Fruit fly (Drosophila melanogaster): ENCODE measurements around the gene Est-Q.

Gene Est-Q

DNA sequence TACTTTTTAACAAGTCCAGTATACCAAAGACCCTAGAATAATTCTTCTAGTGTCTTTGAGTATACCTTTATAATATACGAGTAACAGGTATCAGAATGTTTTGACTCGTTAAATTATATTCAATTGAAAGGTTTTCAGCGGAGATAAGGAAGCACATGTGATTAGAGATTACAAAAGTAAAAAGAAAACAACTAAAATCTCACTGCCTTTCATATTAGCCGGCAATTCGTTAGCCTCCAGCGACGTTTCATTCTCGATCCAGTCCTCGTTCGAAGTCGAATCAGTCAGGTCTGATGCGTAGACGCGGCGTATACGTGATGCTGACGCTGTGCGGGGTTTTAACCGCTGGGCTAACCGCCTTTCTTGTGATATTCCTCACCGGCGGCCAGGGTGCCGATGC lies at the start of gene Est-Q:
Gene Est-Q (plus strand): TSS at position 250 of the 400 bp plus-strand sequence.
- no peak for TF ChIP-seq CG17801 (GFP tag; optimal IDR thresholded peaks at IDR 0.05; ENCODE audit: partially characterized antibody)

DNA sequence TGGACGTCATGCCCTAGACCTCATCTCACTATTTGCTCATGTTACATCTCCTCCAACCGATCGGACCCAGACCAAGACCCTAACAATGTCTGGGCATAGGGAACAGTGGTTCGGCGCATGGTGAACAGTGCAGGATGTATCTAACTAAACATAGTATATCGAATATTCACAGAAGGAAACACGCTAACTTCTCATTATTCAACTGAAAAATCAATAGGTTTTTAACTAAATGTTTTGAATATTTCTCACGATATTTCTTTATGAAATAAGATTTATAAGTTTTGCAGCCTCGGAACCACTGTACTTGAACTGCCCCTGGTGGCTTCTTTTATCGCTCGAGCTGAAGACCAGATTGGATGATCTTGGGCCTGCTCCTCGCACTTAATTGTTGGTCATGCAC lies 47.6 kb upstream of the Est-Q start:
- no peak for TF ChIP-seq CG17801 (GFP tag; optimal IDR thresholded peaks at IDR 0.05; ENCODE audit: partially characterized antibody)

DNA sequence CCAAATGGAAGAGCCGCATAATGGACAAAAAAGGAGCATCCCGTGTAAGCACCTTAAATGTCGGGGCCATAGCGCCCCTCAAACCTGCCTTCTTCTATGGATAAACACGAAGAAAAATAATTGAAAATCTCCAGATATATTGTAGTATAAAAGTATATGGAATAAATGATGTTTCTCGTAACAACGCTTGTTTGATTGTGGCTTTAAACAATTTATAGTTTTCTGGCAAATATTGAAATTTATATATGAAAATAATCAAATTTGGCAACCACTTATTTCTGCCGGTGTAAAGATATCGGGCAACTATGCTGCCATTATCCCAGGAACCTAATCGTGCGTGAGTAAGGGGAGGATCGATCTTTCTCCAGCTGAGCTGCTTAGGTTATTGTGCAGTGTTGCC lies 46.0 kb upstream of the Est-Q start:
- TF ChIP-seq CG17801 (GFP tag; optimal IDR thresholded peaks at IDR 0.05; ENCODE audit: partially characterized antibody): no peak

DNA sequence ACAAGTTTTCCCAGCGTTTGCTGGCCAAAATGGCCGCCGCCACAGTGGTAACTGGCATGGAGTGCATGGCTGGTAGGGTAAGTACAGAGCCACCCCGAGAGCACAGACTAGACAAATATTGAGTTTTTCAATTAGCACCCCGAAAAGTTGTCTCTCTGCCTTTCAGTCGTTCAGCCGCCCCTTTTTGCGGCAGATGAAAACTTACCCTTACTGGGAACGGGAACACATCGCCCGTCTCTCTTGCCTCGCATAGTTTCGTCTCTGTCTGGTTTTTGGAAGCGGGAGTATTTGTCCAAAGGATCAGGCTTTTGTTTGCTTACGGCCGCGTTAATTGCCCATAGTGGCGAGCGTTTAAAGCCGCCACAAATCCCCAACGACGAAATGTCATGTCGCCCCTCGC lies 42.5 kb upstream of the Est-Q start:
- no peak for TF ChIP-seq CG17801 (GFP tag; optimal IDR thresholded peaks at IDR 0.05; ENCODE audit: partially characterized antibody)

DNA sequence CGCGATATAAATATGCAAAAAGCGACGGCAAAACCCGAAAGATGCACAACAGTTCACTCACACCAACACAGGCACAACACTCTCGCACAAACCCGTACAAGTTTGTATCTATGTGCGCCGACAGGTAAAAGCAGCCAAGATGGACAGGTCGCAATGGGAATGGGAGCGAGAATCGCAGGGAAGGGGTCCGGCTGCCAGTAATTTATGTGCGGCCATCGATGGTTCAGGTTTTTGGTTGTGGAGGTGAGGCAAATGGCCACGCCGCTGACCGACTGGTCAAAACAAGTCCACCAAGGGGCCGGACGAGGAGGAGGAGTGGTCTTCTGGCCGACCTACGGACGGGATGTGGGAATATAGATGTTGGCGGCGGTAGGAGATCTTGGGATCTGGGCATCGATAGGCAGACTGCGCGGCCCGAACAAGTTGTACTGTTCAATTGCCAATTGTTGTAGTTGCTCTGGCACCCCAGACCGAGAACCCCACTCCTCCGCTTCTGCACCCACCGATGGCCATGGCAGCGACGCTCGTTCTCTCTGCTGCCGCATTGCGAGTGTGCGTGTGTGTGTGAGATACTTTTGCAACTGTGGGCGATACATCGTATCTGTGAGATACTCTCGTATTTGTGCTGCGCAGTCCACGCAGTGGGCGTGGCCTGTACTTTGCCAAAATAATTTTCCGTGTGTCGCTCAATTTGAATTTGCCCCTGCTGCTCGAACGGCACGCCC lies 40.9 kb upstream of the Est-Q start:
- no peak for TF ChIP-seq CG17801 (GFP tag; optimal IDR thresholded peaks at IDR 0.05; ENCODE audit: partially characterized antibody)

DNA sequence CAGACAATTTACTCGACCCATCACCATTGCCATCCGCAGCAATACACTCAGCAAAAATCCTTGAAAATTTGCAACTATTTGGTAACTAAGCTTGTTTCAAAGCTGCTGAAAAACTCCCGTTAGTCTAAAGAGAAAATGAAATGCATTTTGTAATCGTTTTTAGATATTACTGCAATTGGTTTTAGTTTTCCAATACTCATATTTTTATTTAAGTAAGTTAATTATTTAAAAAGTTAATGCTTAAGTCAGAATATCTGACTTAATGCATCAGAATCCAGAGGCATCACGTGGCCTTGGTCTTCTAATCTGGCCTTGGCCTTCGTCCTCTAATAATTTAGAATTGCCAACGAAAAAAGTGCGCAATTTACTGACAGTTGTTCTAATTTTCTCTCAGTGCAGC lies 38.4 kb upstream of the Est-Q start:
- no peak for TF ChIP-seq CG17801 (GFP tag; optimal IDR thresholded peaks at IDR 0.05; ENCODE audit: partially characterized antibody)

DNA sequence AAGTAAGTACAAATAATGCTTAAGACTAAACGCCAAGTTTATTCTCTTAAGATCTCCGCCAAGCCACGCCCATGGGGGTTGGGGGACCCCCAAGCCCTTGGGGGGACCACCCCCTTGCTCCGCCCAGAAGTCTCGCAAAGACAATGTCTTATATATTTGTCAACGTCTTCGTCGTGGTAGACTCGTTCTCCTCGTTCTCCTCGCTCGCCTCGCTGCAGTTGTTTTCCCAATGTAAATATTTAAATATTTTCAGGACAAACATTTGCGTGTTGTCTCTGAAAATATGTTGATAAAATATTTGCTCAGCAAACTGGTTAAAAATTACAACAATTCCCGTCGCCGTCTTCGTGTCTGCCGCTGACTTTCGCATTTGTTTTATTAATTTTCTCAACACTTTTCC lies 37.0 kb upstream of the Est-Q start:
- TF ChIP-seq CG17801 (GFP tag; optimal IDR thresholded peaks at IDR 0.05; ENCODE audit: partially characterized antibody): no peak

DNA sequence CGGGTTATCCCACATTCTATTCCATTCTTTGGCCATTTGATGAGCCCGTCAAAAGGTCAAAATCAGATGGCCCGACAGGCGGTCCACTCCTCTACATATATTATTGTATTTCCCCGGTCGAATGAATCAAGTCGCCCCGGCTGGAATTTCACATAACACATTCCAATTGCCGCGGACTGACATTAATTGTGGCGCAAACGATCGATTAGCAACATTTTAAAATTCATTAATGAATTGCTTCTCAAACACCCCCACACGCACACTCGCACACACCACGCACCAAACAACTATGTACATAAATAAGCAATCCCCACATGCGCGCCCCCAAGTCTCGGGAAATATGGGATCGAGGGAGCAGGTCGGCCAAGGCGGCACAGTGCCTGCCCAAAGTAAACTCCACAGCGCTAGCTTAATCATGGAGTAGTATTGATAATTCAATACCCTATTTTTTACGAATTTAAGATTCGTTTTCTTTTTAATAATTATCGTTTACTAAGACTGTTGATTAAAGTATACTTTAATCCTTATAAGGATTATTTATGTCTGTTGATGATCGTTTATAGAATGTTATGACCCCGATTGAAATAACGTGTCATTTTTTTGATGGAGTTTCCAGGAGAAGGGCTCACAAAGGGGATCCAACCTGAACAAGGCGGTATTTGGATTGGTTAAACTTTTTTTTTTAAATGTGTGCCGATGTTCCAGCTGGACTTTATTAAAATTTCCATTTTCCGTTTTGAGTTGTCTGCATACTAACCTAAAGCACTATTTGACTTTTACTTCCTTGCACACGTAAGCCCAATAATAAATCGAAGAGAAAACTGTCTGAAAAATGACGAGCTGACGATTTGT lies 35.7 kb upstream of the Est-Q start:
- TF ChIP-seq CG17801 (GFP tag; optimal IDR thresholded peaks at IDR 0.05; ENCODE audit: partially characterized antibody): no peak

DNA sequence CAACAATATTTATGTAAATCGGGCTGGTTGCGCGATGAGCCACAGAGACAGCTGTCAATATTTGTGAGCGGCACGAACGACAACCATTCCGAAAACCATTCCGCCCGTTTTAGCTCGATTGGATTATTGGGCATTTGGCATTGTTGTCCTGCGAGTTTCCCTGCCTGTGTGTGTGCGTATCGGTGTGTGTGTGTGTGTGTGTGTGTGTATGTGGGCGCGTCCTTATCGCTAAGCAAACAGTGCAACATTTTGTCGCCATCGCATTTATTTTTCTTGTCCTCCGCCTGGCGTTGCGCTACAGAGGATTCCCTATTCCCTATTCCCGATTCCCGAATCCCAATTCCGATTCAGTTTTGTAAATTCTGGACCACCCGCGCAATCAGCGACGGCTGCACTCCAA lies 29.3 kb upstream of the Est-Q start:
- TF ChIP-seq CG17801 (GFP tag; optimal IDR thresholded peaks at IDR 0.05; ENCODE audit: partially characterized antibody): no peak

DNA sequence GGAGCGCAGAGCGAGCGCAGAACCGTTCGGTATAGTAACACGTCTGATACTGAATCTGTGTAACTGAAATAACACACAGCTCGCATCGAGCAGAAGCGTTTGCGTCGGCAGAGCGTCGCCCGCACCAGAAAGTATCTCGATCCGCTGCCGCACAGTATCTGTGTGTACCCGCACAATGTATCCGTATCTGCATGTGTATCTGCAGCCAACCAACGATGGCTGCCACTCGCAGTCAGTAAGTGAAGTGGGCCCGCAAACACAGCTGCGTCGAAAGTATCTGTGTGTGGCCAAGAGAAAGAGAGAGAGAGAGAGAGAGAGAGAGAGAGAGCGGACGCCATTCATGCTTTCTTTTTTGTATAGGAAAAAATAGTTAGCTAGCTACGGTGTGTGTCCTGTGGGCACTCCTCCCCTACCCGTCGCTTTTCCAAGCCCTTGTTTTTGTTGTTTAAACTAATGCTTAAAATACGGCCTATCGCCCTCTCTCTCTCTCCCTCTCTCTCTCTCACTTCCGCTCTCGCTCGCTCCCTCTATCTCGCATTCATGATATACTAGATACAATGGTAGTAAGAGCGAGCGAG lies 24.7 kb upstream of the Est-Q start, which contains the start of gene croc:
Gene croc (minus strand): TSS at position 51 of the 578 bp plus-strand sequence.
- TF ChIP-seq CG17801 (GFP tag; optimal IDR thresholded peaks at IDR 0.05; ENCODE audit: partially characterized antibody): no peak

DNA sequence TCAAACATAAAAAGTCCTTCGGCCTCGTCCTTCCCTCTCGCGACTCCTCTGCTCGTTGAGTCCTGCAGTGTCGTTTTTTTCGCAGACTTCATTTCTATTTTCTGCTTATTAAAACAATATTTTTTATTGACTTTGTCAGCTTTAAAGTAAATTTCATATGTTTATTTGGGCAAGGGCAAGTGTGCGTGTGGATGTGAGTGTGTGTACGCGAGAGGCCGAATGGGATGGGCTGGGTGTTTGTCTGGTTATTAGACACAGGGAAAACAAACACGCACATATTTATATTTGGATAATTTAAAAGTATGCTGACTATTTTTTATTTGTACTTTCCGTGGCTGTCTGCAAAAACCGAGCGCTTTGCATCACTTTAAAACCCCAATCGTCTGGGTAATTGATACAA lies 23.4 kb upstream of the Est-Q start:
- TF ChIP-seq CG17801 (GFP tag; optimal IDR thresholded peaks at IDR 0.05; ENCODE audit: partially characterized antibody): no peak

DNA sequence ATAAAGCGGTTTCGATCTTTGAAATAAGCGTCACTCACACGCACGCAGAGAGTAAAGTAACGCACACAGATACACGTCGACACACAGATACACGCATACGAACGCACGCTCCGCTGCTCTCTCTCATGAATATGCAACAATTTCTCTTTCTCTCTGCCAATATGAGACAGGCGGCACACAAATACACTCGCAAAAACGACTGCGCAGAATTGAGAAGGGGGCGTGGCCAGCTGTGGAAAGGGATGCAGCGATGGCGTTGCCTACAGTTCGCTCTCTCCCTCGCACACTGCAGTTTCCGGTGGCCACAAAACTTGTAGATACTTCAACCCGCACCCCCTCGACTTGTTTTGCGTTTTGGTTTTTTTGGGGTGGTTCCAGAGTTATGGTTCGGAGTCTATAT lies 21.6 kb upstream of the Est-Q start:
- no peak for TF ChIP-seq CG17801 (GFP tag; optimal IDR thresholded peaks at IDR 0.05; ENCODE audit: partially characterized antibody)

DNA sequence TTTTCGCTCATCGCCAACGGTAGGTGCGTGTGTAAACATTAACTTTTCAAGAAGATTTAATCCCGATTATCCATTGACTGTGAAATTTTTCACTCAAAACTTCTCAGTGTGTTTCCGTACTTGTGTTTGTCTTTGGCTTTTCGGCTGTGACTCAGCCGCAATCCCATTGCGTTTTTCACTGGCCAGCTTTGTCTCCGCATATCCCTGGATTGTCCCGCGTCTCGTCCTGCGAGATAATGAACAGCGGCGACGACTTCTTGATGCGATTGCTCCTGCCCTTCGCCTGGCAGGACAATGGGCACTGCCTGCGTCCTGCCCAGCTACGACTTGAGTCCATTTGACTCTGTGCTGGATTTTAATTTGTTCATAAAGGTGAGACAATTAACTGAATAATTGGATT lies 19.1 kb upstream of the Est-Q start:
- no peak for TF ChIP-seq CG17801 (GFP tag; optimal IDR thresholded peaks at IDR 0.05; ENCODE audit: partially characterized antibody)

DNA sequence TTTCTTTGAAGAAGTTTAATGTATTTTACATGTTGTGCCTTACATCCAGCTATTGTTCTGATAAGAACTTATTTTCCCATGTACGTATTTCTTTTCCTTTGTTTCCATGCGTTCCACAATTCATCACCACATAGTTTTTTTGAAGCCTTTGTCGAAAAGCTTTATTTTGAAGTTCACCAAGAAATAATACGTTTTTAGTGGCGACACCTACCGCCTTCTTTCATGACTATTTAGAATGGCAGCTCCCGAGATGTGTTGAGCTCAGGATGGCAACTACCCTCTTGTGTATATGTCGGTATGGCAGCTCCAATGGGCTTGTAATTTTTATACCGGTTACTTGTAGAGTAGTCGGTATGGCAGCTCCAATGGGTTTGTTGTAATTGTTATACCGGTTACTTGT lies 17.4 kb upstream of the Est-Q start:
- TF ChIP-seq CG17801 (GFP tag; optimal IDR thresholded peaks at IDR 0.05; ENCODE audit: partially characterized antibody): no peak

DNA sequence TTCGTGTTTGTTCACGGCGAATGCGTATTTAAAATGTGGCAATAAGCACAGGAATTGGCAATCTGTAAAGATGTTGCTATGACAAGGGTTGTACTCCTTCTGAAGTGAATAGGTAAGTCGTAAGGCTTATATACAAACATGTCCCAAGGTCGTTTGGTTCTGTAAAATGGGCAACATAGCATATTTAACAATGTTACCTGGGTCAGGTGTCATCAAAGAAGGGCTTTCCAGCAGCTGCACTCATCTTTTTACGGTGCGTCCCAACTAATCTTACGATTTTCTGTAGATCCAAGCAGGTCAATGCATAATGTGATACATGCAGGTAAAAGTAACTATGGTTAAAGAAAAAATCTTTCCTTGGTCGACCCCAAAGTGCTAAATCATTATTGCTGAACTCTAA lies 10.7 kb upstream of the Est-Q start, which contains the start of gene Neu2:
Gene Neu2 (minus strand): TSS at position 101 of the 400 bp plus-strand sequence.
- TF ChIP-seq CG17801 (GFP tag; optimal IDR thresholded peaks at IDR 0.05; ENCODE audit: partially characterized antibody): no peak
